Worm (Caenorhabditis elegans): Measurements from ENCODE around the gene R102.11.

The R102.11 gene

DNA sequence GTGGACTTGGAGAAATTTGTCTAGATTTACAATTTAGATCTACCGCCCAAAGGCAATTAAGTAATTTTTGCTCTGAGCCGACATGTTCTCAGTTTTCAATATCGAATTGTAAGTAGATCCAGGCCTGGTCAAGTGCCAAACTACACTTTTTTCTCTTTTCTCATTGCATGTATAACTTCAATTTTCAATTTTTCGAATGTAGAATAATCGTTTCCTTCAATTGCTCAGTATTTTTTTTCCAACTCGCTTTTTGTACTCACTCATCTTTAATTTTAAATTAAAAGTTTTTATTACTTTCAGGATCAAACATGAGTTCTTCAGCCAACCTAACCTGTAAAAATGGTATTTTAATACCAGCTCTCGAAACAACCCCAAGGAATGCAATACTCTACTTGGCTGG is 16.8 kb upstream of the R102.11 start, which contains the start of gene ncx-3:
Gene ncx-3 (plus strand): TSS at position 301 of the 400 bp plus-strand sequence.
- TF ChIP-seq cog-1 (tag; optimal IDR thresholded peaks at IDR 0.05) = no peak
- TF ChIP-seq ref-1 (GFP tag; conservative IDR thresholded peaks at IDR 0.05) = no peak
- no peak for TF ChIP-seq klf-2 (GFP tag; conservative IDR thresholded peaks at IDR 0.05)
- TF ChIP-seq tab-1 (GFP tag; IDR thresholded peaks at IDR 0.05) = no peak
- no peak for TF ChIP-seq T22C8.4 (GFP tag; IDR thresholded peaks at IDR 0.05)
- no peak for TF ChIP-seq med-1 (GFP tag; optimal IDR thresholded peaks at IDR 0.05; ENCODE audit: insufficient read depth)
- TF ChIP-seq flt-1 (GFP tag; IDR thresholded peaks at IDR 0.05) = no peak
- no peak for TF ChIP-seq ztf-23 (GFP tag; IDR thresholded peaks at IDR 0.05)
- no peak for TF ChIP-seq ztf-29 (GFP tag; IDR thresholded peaks at IDR 0.05)

DNA sequence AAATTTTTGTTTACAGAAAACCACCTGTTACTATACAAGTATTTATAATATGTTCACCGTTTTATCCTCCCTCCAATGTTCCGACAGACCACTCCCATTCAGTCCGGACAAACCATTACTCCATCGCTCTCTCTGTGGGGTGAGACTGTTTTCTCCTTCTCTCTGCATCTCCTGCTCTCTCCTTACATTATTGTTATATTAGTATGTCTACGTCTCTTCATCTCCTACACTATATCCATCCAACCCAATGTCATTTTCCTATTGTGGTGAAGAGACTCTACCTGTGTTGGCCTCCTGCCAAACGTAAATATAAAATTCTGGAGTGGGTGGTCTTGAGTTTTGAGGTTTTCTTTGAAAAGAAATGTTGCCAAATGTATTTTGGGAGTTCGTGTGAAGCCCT is 15.0 kb upstream of the R102.11 start:
- TF ChIP-seq cog-1 (tag; optimal IDR thresholded peaks at IDR 0.05) = no peak
- TF ChIP-seq ztf-23 (GFP tag; IDR thresholded peaks at IDR 0.05) = no peak
- TF ChIP-seq ref-1 (GFP tag; conservative IDR thresholded peaks at IDR 0.05) = no peak
- no peak for TF ChIP-seq T22C8.4 (GFP tag; IDR thresholded peaks at IDR 0.05)
- no peak for TF ChIP-seq ztf-29 (GFP tag; IDR thresholded peaks at IDR 0.05)
- no peak for TF ChIP-seq med-1 (GFP tag; optimal IDR thresholded peaks at IDR 0.05; ENCODE audit: insufficient read depth)
- no peak for TF ChIP-seq tab-1 (GFP tag; IDR thresholded peaks at IDR 0.05)
- no peak for TF ChIP-seq flt-1 (GFP tag; IDR thresholded peaks at IDR 0.05)
- no peak for TF ChIP-seq klf-2 (GFP tag; conservative IDR thresholded peaks at IDR 0.05)

DNA sequence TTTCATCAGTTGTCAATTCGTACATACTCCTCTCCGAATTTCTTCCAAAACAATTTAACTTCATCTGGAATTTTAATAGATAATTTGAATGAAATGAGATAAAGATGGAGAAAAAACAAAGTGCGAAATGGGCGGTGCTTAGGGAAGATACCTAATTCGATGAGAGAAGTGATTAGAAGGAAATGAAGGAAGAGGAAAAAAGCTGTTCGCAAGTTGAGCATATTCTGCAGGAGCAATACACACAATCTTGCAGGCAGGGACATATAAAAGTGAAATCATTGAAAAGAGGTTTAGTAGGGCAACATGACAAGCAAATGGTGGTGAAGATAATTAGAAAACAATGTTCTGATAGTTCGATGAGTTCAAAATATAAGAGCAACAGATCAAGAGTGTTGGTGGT is 12.2 kb upstream of the R102.11 start, which contains the start of gene glb-21:
Gene glb-21 (minus strand): TSS at position 66 of the 400 bp plus-strand sequence.
- TF ChIP-seq T22C8.4 (GFP tag; IDR thresholded peaks at IDR 0.05) (no peak), med-1 (GFP tag; optimal IDR thresholded peaks at IDR 0.05; ENCODE audit: insufficient read depth) (no peak), flt-1 (GFP tag; IDR thresholded peaks at IDR 0.05) (no peak), ztf-23 (GFP tag; IDR thresholded peaks at IDR 0.05) (no peak), tab-1 (GFP tag; IDR thresholded peaks at IDR 0.05) (no peak), ref-1 (GFP tag; conservative IDR thresholded peaks at IDR 0.05) (no peak)

DNA sequence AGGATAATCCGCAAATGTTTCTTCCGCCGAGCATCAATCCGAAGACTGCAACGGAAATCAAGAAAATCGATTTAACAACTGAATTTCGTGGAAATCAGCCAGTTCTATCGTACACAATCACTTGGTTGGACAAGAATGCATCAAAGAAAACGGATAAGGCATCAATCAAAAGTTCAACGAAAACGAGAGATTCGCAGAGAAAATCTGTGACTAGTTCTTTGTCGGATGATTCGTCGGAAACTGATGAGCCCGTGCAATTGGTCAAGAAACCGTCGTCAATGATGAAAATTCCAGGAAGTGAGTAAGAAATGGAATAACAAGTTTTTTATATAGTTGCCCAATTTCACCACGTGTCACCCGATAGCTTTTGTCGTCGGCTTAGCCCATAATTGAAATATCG is 6.5 kb upstream of the R102.11 start, which contains the start of gene R102.6:
Gene R102.6 (minus strand): TSS at position 101 of the 400 bp plus-strand sequence.
- TF ChIP-seq ztf-29 (GFP tag; IDR thresholded peaks at IDR 0.05) = no peak
- TF ChIP-seq ztf-23 (GFP tag; IDR thresholded peaks at IDR 0.05) = no peak
- TF ChIP-seq klf-2 (GFP tag; conservative IDR thresholded peaks at IDR 0.05) = no peak
- TF ChIP-seq med-1 (GFP tag; optimal IDR thresholded peaks at IDR 0.05; ENCODE audit: insufficient read depth) = no peak
- no peak for TF ChIP-seq ref-1 (GFP tag; conservative IDR thresholded peaks at IDR 0.05)
- TF ChIP-seq tab-1 (GFP tag; IDR thresholded peaks at IDR 0.05) = no peak
- TF ChIP-seq cog-1 (tag; optimal IDR thresholded peaks at IDR 0.05) = no peak
- no peak for TF ChIP-seq flt-1 (GFP tag; IDR thresholded peaks at IDR 0.05)
- no peak for TF ChIP-seq T22C8.4 (GFP tag; IDR thresholded peaks at IDR 0.05)

DNA sequence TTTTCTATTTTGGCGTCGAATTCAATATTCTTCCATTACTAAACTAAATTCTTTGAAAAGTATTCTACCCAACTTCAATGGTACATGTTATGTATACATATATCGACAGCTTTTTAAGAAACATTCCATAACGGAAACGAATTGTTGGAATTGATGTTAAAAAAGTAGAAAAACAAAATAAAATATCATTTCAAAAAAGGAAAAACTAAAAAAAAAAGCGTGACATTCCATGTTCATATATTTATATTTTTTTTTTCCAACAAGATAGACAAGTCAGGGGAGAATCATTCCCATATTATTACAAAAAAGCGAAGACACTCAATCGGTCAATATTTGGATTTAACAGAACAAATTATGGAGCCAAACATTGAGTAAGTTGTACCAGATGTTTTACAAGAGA is 5.6 kb upstream of the R102.11 start, which contains the start of gene R102.10:
Gene R102.10 (plus strand): TSS at position 301 of the 400 bp plus-strand sequence.
- no peak for TF ChIP-seq ztf-23 (GFP tag; IDR thresholded peaks at IDR 0.05)

DNA sequence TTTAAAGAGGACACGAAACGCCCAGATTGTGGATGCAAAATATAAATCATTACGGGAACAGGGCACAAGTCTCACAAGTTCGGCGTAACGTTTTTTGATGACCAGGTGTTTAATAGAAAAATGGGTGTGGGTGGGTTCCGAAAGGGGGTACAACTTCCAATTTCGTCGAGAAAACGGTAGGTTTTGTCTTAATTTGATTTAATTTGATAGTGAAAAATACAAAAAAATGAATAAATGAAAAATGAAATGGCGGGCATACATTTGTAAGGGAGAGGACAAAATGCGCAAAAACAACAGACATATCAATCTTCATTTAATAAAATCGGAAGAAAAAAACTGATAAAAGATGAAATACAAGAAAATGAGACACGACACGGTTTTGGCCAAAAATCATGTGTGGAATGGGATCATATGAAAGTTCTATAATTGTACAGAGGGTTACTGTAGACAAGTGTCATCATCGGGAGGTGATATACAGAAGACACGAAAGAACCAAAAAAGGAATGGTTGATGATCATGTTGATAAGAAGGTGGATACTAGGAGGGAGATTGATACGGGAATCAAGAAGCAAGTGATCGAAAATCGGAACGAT is 2.4 kb upstream of the R102.11 start:
- no peak for TF ChIP-seq tab-1 (GFP tag; IDR thresholded peaks at IDR 0.05)

DNA sequence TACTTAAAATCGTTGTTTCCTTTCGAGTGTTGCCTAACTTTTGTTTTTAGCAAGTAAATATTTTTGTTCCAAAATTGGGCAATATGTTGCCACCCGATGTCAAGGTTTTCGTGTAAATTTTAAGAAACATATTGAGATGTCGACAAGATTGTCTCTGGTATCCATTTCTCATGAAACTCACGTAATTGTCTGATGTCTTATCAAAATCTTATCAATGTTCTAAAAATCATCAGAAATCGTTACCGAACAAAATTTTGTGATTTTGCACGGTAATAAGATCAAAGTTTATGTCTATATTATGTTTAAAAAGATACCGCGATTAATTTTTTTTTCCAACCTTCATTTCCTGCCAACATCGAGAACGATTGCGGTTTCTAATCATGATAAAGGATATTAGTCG is 560 bp downstream of the R102.11 start:
- TF ChIP-seq T22C8.4 (GFP tag; IDR thresholded peaks at IDR 0.05) = no peak
- no peak for TF ChIP-seq flt-1 (GFP tag; IDR thresholded peaks at IDR 0.05)
- no peak for TF ChIP-seq ztf-29 (GFP tag; IDR thresholded peaks at IDR 0.05)
- TF ChIP-seq klf-2 (GFP tag; conservative IDR thresholded peaks at IDR 0.05) = no peak
- no peak for TF ChIP-seq med-1 (GFP tag; optimal IDR thresholded peaks at IDR 0.05; ENCODE audit: insufficient read depth)
- no peak for TF ChIP-seq tab-1 (GFP tag; IDR thresholded peaks at IDR 0.05)
- no peak for TF ChIP-seq ref-1 (GFP tag; conservative IDR thresholded peaks at IDR 0.05)
- no peak for TF ChIP-seq cog-1 (tag; optimal IDR thresholded peaks at IDR 0.05)
- TF ChIP-seq ztf-23 (GFP tag; IDR thresholded peaks at IDR 0.05) = no peak

DNA sequence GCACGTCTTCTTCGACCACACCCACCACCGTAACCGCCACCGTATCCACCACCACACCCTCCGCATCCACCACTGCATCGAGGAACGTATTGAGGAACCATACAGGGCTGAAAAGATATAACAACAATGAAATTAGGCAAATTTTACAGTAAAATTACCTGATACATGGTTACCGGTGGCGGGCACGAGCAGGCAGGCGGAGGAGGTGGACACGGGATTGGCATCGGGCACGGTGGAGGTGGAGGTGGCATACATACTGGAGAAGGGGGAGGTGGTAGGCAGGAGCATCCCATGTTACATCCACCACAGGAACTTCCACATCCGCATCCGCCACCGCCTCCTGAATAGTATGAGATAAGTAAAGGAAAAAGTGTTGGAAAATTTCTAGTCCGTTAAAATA is 1.1 kb downstream of the R102.11 start:
- TF ChIP-seq ref-1 (GFP tag; conservative IDR thresholded peaks at IDR 0.05) (no peak), klf-2 (GFP tag; conservative IDR thresholded peaks at IDR 0.05) (no peak), cog-1 (tag; optimal IDR thresholded peaks at IDR 0.05) (no peak), tab-1 (GFP tag; IDR thresholded peaks at IDR 0.05) (0 out of 2 replicates have a peak, but pooled peaks have one; percentile 29), med-1 (GFP tag; optimal IDR thresholded peaks at IDR 0.05; ENCODE audit: insufficient read depth) (no peak)

DNA sequence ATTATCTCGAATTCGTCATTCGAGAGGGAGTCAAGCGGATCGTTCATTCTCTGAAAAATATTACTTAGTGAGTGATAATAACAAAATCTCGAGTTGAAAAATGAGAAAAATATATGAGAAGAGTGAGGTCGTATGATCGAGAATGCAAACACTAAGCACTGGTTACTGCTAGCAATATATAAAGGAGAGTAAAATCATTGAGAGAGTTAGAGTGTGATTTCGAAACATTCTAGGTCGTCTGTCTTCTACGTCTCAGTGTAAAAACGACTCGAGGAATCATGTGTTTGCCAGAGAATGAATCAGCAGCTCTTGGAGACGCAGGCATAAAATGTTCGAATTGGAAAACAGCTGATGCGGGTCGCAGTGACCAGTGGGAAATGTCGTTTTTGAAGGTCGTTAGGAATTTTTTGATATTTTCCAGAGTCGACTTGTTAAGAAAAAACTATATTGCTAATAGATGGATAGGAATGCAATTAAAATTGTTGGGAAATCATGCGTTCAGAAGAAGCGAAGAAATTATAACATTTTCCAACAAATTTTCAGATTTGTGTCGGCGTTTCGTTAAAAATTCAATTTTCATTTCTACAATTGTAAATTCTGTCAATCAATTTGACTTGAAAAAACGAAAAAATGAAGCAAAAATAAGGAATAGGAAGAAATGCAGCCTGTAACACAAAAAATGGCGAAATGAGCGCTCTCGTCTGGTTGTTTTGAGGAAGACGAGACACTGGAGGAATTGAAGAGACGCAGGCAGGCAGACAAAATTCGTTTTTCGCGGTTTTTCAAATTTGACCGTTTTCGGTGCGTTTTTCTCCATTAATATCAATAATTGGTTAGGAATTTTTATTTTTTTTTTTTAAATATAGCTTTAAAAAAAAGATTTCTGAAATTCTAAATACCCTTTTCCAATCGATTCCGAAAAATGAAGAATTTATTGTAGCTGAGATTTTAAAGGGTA is 2.3 kb downstream of the R102.11 start, which contains the start of gene allo-1:
Gene allo-1 (minus strand): TSS at position 51 of the 958 bp plus-strand sequence.
- TF ChIP-seq ztf-29 (GFP tag; IDR thresholded peaks at IDR 0.05) (no peak), klf-2 (GFP tag; conservative IDR thresholded peaks at IDR 0.05) (no peak), T22C8.4 (GFP tag; IDR thresholded peaks at IDR 0.05) (no peak), tab-1 (GFP tag; IDR thresholded peaks at IDR 0.05) (no peak), flt-1 (GFP tag; IDR thresholded peaks at IDR 0.05) (no peak), med-1 (GFP tag; optimal IDR thresholded peaks at IDR 0.05; ENCODE audit: insufficient read depth) (no peak), ztf-23 (GFP tag; IDR thresholded peaks at IDR 0.05) (no peak), ref-1 (GFP tag; conservative IDR thresholded peaks at IDR 0.05) (no peak), cog-1 (tag; optimal IDR thresholded peaks at IDR 0.05) (no peak)
